Fruit fly (Drosophila melanogaster) whole organism, embryonic: Measurements from ENCODE around the gene yellow-e.

Experiments used
- Ada2b ChIP-seq: fragments of 200-800 bp; sonication (Bioruptor generic); IDR thresholded peaks from 2 replicates; pipeline ENCODE4 v1.3.6; 2022; ENCODE audit warnings: missing biosample characterization, missing genetic modification characterization
- B-H1 ChIP-seq: fragments of 200-800 bp; sonication (Bioruptor generic); IDR thresholded peaks from 3 replicates; pipeline ENCODE4 v1.3.6; 2022; ENCODE audit warnings: missing biosample characterization, missing genetic modification characterization
- CG10321 ChIP-seq: fragments of 200-800 bp; sonication (Bioruptor generic); IDR thresholded peaks from 2 replicates; pipeline ENCODE4 v1.3.6; 2022; ENCODE audit warnings: missing biosample characterization, missing genetic modification characterization
- CG11085 ChIP-seq: fragments of 200-800 bp; sonication (Bioruptor generic); IDR thresholded peaks from 2 replicates; pipeline ENCODE4 v1.3.6; 2022; ENCODE audit warnings: missing biosample characterization, missing genetic modification characterization
- CG11093 ChIP-seq: fragments of 200-800 bp; sonication (Bioruptor generic); IDR thresholded peaks from 3 replicates; pipeline ENCODE4 v1.3.6; 2022; ENCODE audit warnings: missing biosample characterization, missing genetic modification characterization
- CG11398 ChIP-seq: fragments of 200-800 bp; sonication (Bioruptor generic); optimal IDR thresholded peaks from 2 replicates; lab custom pipeline; 2016; ENCODE audit warnings: missing biosample characterization, missing genetic modification characterization
- CG11723 ChIP-seq: fragments of 200-800 bp; sonication (Bioruptor generic); optimal IDR thresholded peaks from 2 replicates; lab custom pipeline; 2017; ENCODE audit warnings: missing biosample characterization, mild to moderate bottlenecking, missing genetic modification characterization
- CG12071 ChIP-seq: fragments of 200-800 bp; sonication (Bioruptor generic); optimal IDR thresholded peaks from 3 replicates; lab custom pipeline; 2018; ENCODE audit warnings: missing biosample characterization, mild to moderate bottlenecking, missing genetic modification characterization
- CG12391 ChIP-seq: fragments of 200-800 bp; sonication (Bioruptor generic); optimal IDR thresholded peaks from 3 replicates; lab custom pipeline; 2018; ENCODE audit warnings: missing biosample characterization, mild to moderate bottlenecking, missing genetic modification characterization, moderate library complexity
- CG13287 ChIP-seq: fragments of 200-800 bp; sonication (Bioruptor generic); IDR thresholded peaks from 2 replicates; pipeline ENCODE4 v1.3.6; 2022; ENCODE audit warnings: missing biosample characterization, missing genetic modification characterization; ENCODE audit not compliant: partially characterized antibody
- CG1647 ChIP-seq: fragments of 200-800 bp; sonication (Bioruptor generic); optimal IDR thresholded peaks from 3 replicates; lab custom pipeline; 2016; ENCODE audit warnings: missing biosample characterization, missing genetic modification characterization
- CG16815 ChIP-seq: fragments of 200-800 bp; sonication (Bioruptor generic); optimal IDR thresholded peaks from 3 replicates; lab custom pipeline; 2017; ENCODE audit warnings: missing biosample characterization, mild to moderate bottlenecking, missing genetic modification characterization
- CG17385 ChIP-seq: fragments of 200-800 bp; sonication (Bioruptor generic); optimal IDR thresholded peaks from 3 replicates; lab custom pipeline; 2018; ENCODE audit warnings: missing biosample characterization, mild to moderate bottlenecking, missing genetic modification characterization
- CG18011 ChIP-seq: fragments of 200-800 bp; sonication (Bioruptor generic); optimal IDR thresholded peaks from 2 replicates; lab custom pipeline; 2017; ENCODE audit warnings: missing biosample characterization, missing genetic modification characterization, mild to moderate bottlenecking, moderate library complexity, missing genotype
- CG30403 ChIP-seq: fragments of 200-800 bp; sonication (Bioruptor generic); optimal IDR thresholded peaks from 3 replicates; lab custom pipeline; 2016; ENCODE audit warnings: missing biosample characterization, missing genetic modification characterization
- CG31441 ChIP-seq: fragments of 200-800 bp; sonication (Bioruptor generic); IDR thresholded peaks from 2 replicates; pipeline ENCODE4 v1.3.6; 2022; ENCODE audit warnings: missing biosample characterization, missing genetic modification characterization
- CG32532 ChIP-seq: fragments of 200-800 bp; sonication (Bioruptor generic); IDR thresholded peaks from 2 replicates; pipeline ENCODE4 v1.3.6; 2022; ENCODE audit warnings: missing biosample characterization, missing genetic modification characterization
- CG3407 ChIP-seq: fragments of 200-800 bp; sonication (Bioruptor generic); optimal IDR thresholded peaks from 2 replicates; lab custom pipeline; 2018; ENCODE audit warnings: missing biosample characterization, mild to moderate bottlenecking, missing genetic modification characterization
- CG3847 ChIP-seq: fragments of 200-800 bp; sonication (Bioruptor generic); IDR thresholded peaks from 2 replicates; pipeline ENCODE4 v1.3.6; 2022; ENCODE audit warnings: missing biosample characterization, missing genetic modification characterization
- CG6272 ChIP-seq: fragments of 200-800 bp; sonication (Bioruptor generic); IDR thresholded peaks from 2 replicates; pipeline ENCODE4 v1.3.6; 2022; ENCODE audit warnings: missing biosample characterization, missing genetic modification characterization
- CG7987 ChIP-seq: fragments of 200-800 bp; sonication (Bioruptor generic); optimal IDR thresholded peaks from 2 replicates; lab custom pipeline; 2018; ENCODE audit warnings: missing biosample characterization, mild to moderate bottlenecking, missing genetic modification characterization, moderate library complexity
- CG8388 ChIP-seq: fragments of 200-800 bp; sonication (Bioruptor generic); optimal IDR thresholded peaks from 2 replicates; lab custom pipeline; 2019; ENCODE audit warnings: missing biosample characterization, mild to moderate bottlenecking, missing genetic modification characterization, moderate library complexity
- CG9727 ChIP-seq: fragments of 200-800 bp; sonication (Bioruptor generic); optimal IDR thresholded peaks from 3 replicates; lab custom pipeline; 2017; ENCODE audit warnings: missing biosample characterization, mild to moderate bottlenecking, missing genetic modification characterization
- Dfd ChIP-seq, 2 experiments: fragments of >200 bp; optimal IDR thresholded peaks; 2 replicates each; lab custom pipeline; 2017; ENCODE audit warnings: missing biosample characterization in 2 of 2, missing genetic modification characterization in 2 of 2
- Dp ChIP-seq: fragments of 200-800 bp; sonication (Bioruptor generic); optimal IDR thresholded peaks from 2 replicates; lab custom pipeline; 2018; ENCODE audit warnings: missing biosample characterization, mild to moderate bottlenecking, missing genetic modification characterization, moderate library complexity
- Fer2 ChIP-seq: fragments of 200-800 bp; sonication (Bioruptor generic); optimal IDR thresholded peaks from 2 replicates; lab custom pipeline; 2018; ENCODE audit warnings: missing biosample characterization, mild to moderate bottlenecking, missing genetic modification characterization, moderate library complexity
- H15 ChIP-seq: fragments of 200-800 bp; sonication (Bioruptor generic); IDR thresholded peaks from 3 replicates; pipeline ENCODE4 v1.3.6; 2022; ENCODE audit warnings: missing biosample characterization, missing genetic modification characterization
- HLH4C ChIP-seq: fragments of 200-800 bp; sonication (Bioruptor generic); IDR thresholded peaks from 3 replicates; pipeline ENCODE4 v1.3.6; 2022; ENCODE audit warnings: missing biosample characterization, missing genetic modification characterization; ENCODE audit not compliant: partially characterized antibody
- HLH54F ChIP-seq: fragments of 200-800 bp; sonication (Bioruptor generic); optimal IDR thresholded peaks from 3 replicates; lab custom pipeline; 2016; ENCODE audit warnings: missing biosample characterization, missing genetic modification characterization
- Hand ChIP-seq: fragments of 200-800 bp; sonication (Bioruptor generic); optimal IDR thresholded peaks from 2 replicates; lab custom pipeline; 2017; ENCODE audit warnings: mild to moderate bottlenecking, missing biosample characterization, missing genetic modification reagents, missing genetic modification characterization
- Hmx ChIP-seq: fragments of 200-800 bp; sonication (Bioruptor generic); optimal IDR thresholded peaks from 2 replicates; lab custom pipeline; 2016; ENCODE audit warnings: missing biosample characterization, missing genetic modification characterization
- NfI ChIP-seq: fragments of 200-800 bp; sonication (Bioruptor generic); optimal IDR thresholded peaks from 3 replicates; lab custom pipeline; 2018; ENCODE audit warnings: missing biosample characterization, mild to moderate bottlenecking, missing genetic modification characterization, moderate library complexity
- abd-A ChIP-seq: fragments of 200-800 bp; sonication (Bioruptor generic); optimal IDR thresholded peaks from 3 replicates; lab custom pipeline; 2019; ENCODE audit warnings: missing biosample characterization, mild to moderate bottlenecking, missing genetic modification characterization, moderate library complexity
- bsh ChIP-seq, 2 experiments: fragments of 200-800 bp; sonication (Bioruptor generic); optimal IDR thresholded peaks; 2 replicates each; lab custom pipeline; 2017 to 2018; ENCODE audit warnings: mild to moderate bottlenecking in 2 of 2, missing biosample characterization in 2 of 2, missing genetic modification characterization in 2 of 2, moderate library complexity in 1 of 2
- chm ChIP-seq: fragments of 200-800 bp; sonication (Bioruptor generic); IDR thresholded peaks from 2 replicates; pipeline ENCODE4 v1.3.6; 2022; ENCODE audit warnings: missing biosample characterization, missing genetic modification characterization
- dmrt99B ChIP-seq: fragments of 200-800 bp; sonication (Bioruptor generic); optimal IDR thresholded peaks from 2 replicates; lab custom pipeline; 2018; ENCODE audit warnings: missing biosample characterization, mild to moderate bottlenecking, missing genetic modification characterization, moderate library complexity
- ham ChIP-seq: fragments of 200-800 bp; sonication (Bioruptor generic); IDR thresholded peaks from 2 replicates; pipeline ENCODE4 v1.3.6; 2022; ENCODE audit warnings: missing biosample characterization, missing genetic modification characterization
- hbn ChIP-seq: fragments of 200-800 bp; sonication (Bioruptor generic); IDR thresholded peaks from 2 replicates; pipeline ENCODE4 v1.3.6; 2022; ENCODE audit warnings: missing biosample characterization, missing genetic modification characterization; ENCODE audit not compliant: partially characterized antibody
- lov ChIP-seq, 2 experiments: fragments of 200-800 bp in 1 of 2; fragments of >200 bp in 1 of 2; sonication (Bioruptor generic) in 1 of 2; IDR thresholded peaks in 1 of 2; optimal IDR thresholded peaks in 1 of 2; 2 replicates in 1 of 2; 3 replicates in 1 of 2; pipeline versions ENCODE4 v1.3.6 to Lab custom; 2017 to 2022; ENCODE audit warnings: missing biosample characterization in 1 of 2, missing genetic modification characterization in 1 of 2
- sd ChIP-seq: fragments of 200-800 bp; sonication (Bioruptor generic); optimal IDR thresholded peaks from 3 replicates; lab custom pipeline; 2018; ENCODE audit warnings: missing biosample characterization, mild to moderate bottlenecking, missing genetic modification characterization, moderate library complexity
- sens-2 ChIP-seq: fragments of 200-800 bp; sonication (Bioruptor generic); IDR thresholded peaks from 2 replicates; pipeline ENCODE4 v1.3.6; 2022; ENCODE audit warnings: missing biosample characterization, missing genetic modification characterization
- sima ChIP-seq: fragments of 200-800 bp; sonication (Bioruptor generic); optimal IDR thresholded peaks from 2 replicates; lab custom pipeline; 2016; ENCODE audit warnings: missing biosample characterization, missing genetic modification characterization
- stc ChIP-seq: fragments of 200-800 bp; sonication (Bioruptor generic); IDR thresholded peaks from 2 replicates; pipeline ENCODE4 v1.3.6; 2022; ENCODE audit warnings: missing biosample characterization, missing genetic modification characterization
- tna ChIP-seq: fragments of 200-800 bp; sonication (Bioruptor generic); IDR thresholded peaks from 2 replicates; pipeline ENCODE4 v1.3.6; 2022; ENCODE audit warnings: missing biosample characterization, missing genetic modification characterization; ENCODE audit not compliant: partially characterized antibody
- unc-4 ChIP-seq: fragments of 200-800 bp; sonication (Bioruptor generic); IDR thresholded peaks from 2 replicates; pipeline ENCODE4 v1.3.6; 2022; ENCODE audit warnings: missing biosample characterization, missing genetic modification characterization; ENCODE audit not compliant: partially characterized antibody
- zen ChIP-seq: fragments of 200-800 bp; sonication (Bioruptor generic); optimal IDR thresholded peaks from 3 replicates; lab custom pipeline; 2018; ENCODE audit warnings: missing biosample characterization, mild to moderate bottlenecking, missing genetic modification characterization, moderate library complexity

Gene yellow-e

dm6 chr3R:13364175-13365174, 50.6 kb downstream of the yellow-e start, which contains the start of gene Dic1 (continued):
- peak; percentile 85 for TF ChIP-seq CG6272 (GFP tag; lab: Robert Waterston, UW)
- peak; percentile 89 for TF ChIP-seq stc
- peak; percentile 83 for TF ChIP-seq H15 (GFP tag; lab: Robert Waterston, UW)
- peak; percentile 93 for TF ChIP-seq CG16815 (GFP tag; lab: Kevin White, UChicago)
- TF ChIP-seq zen (tag; lab: Kevin White, UChicago) = peak; percentile 93
- TF ChIP-seq CG7987 (GFP tag; lab: Kevin White, UChicago) = peak; percentile 75
- TF ChIP-seq Dp = no peak
- peak; percentile 93 for TF ChIP-seq CG32532 (GFP tag; lab: Robert Waterston, UW)
- TF ChIP-seq CG3847 (GFP tag; lab: Robert Waterston, UW) = peak; percentile 94
- TF ChIP-seq sens-2 (GFP tag; lab: Robert Waterston, UW) = peak; percentile 78; the same call in 1 of the 2 replicates
- TF ChIP-seq HLH4C (GFP tag; lab: Robert Waterston, UW) = peak; percentile 53; the same call in 1 of the 3 replicates
- peak; percentile 82 for TF ChIP-seq B-H1 (GFP tag; lab: Robert Waterston, UW)
- TF ChIP-seq Ada2b = peak; percentile 86
- TF ChIP-seq lov (optimal IDR thresholded peaks at IDR 0.05; lab: Kevin White, UChicago) = no peak
- peak; percentile 81 for TF ChIP-seq lov (GFP tag; IDR thresholded peaks at IDR 0.05; lab: Robert Waterston, UW)
- TF ChIP-seq HLH54F (GFP tag; lab: Kevin White, UChicago) = peak; percentile 93
- peak; percentile 52; the same call in 1 of the 2 replicates for TF ChIP-seq tna (GFP tag; lab: Robert Waterston, UW)
- peak; percentile 89 for TF ChIP-seq CG12071 (GFP tag; lab: Kevin White, UChicago)
- TF ChIP-seq CG13287 (GFP tag; lab: Robert Waterston, UW) = peak; percentile 52; the same call in 1 of the 2 replicates
- peak; percentile 88 for TF ChIP-seq Hmx (GFP tag; lab: Kevin White, UChicago)
- peak; percentile 87 for TF ChIP-seq CG18011 (GFP tag; lab: Kevin White, UChicago)
- TF ChIP-seq Dfd (GFP tag; optimal IDR thresholded peaks at IDR 0.05; lab: Kevin White, UChicago) = peak in 1 of 2 experiments; percentile 35
- peak; percentile 30; the same call in 1 of the 2 replicates for TF ChIP-seq CG10321 (GFP tag; lab: Robert Waterston, UW)
- TF ChIP-seq CG12391 (tag; lab: Kevin White, UChicago) = peak; percentile 97
- peak; percentile 64; the same call in 1 of the 2 replicates for TF ChIP-seq ham (GFP tag; lab: Robert Waterston, UW)
- peak; percentile 99 for TF ChIP-seq CG9727
- TF ChIP-seq CG30403 (GFP tag; lab: Kevin White, UChicago) = peak; percentile 98
- peak; percentile 64 for TF ChIP-seq abd-A (tag; lab: Kevin White, UChicago)
- peak; percentile 76 for TF ChIP-seq CG1647 (GFP tag; lab: Kevin White, UChicago)
- peak; percentile 85 to 96 for TF ChIP-seq bsh (GFP tag; optimal IDR thresholded peaks at IDR 0.05; lab: Kevin White, UChicago)
- peak; percentile 98 for TF ChIP-seq CG31441 (GFP tag; lab: Robert Waterston, UW)
- TF ChIP-seq dmrt99B (tag; lab: Kevin White, UChicago) = peak; percentile 98
- TF ChIP-seq sima (GFP tag; lab: Kevin White, UChicago) = peak; percentile 59
- peak; percentile 96 for TF ChIP-seq CG8388 (GFP tag; lab: Kevin White, UChicago)
- TF ChIP-seq CG11398 = peak; percentile 78
- TF ChIP-seq CG11093 (GFP tag; lab: Robert Waterston, UW) = peak; percentile 90
- TF ChIP-seq CG11723 (GFP tag; lab: Kevin White, UChicago) = peak; percentile 97
- peak; percentile 93 for TF ChIP-seq CG3407 (GFP tag; lab: Kevin White, UChicago)
- no peak for TF ChIP-seq hbn (GFP tag; lab: Robert Waterston, UW)
- no peak for TF ChIP-seq unc-4 (GFP tag; lab: Robert Waterston, UW)
- peak; percentile 95 for TF ChIP-seq CG17385 (GFP tag; lab: Kevin White, UChicago)
- peak; percentile 80 for TF ChIP-seq CG11085 (GFP tag; lab: Robert Waterston, UW)
- TF ChIP-seq NfI (GFP tag; lab: Kevin White, UChicago) = peak; percentile 97
- TF ChIP-seq Hand (GFP tag; lab: Kevin White, UChicago) = peak; percentile 94
- peak; percentile 95 for TF ChIP-seq Fer2 (tag; lab: Kevin White, UChicago)
- peak; percentile 83 for TF ChIP-seq sd (tag; lab: Kevin White, UChicago)
- peak; percentile 74; the same call in 1 of the 2 replicates for TF ChIP-seq chm (GFP tag; lab: Robert Waterston, UW)
